Fruit fly (Drosophila melanogaster): Measurements from ENCODE around the gene Ho.
A peak's percentile ranks its signal among the peaks of the same experiment; 100 is the strongest.

The Ho gene

DNA sequence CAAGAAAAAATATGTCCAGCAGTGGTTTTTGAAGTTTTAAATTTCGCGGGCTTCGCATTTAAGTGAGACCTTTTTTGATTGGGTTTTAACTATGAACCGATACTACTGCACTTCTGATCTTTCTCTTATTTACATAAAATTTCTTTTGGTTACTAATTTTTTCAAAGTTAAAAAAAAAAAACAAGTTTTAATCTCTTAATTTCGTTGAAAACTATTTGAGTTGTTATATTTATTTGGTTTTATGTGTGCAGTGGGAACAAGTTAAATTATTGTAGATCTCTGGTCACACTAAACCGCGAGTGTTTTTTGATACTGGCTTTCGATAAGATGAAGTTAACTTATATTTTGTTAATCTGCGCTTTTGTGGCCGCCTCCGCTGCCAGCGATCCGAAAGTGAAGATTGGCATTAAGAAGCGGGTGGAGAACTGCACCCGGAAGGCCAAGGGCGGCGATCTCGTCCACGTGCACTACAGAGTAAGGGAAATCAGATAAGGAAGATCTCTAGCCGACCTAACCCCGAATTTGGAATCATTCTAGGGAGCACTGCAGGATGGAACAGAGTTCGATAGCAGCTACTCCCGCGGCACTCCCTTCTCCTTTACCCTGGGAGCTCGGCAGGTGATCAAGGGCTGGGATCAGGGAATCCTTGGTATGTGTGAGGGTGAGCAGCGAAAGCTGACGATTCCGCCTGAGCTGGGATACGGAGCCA, 5.4 kb upstream of the Ho start, which contains the start of gene CG14715 (continued):
- TF ChIP-seq CG7372 (GFP tag; IDR thresholded peaks at IDR 0.05) (no peak), CG11504 (tag; optimal IDR thresholded peaks at IDR 0.05) (peak; percentile 74), scrt (GFP tag; optimal IDR thresholded peaks at IDR 0.05) (no peak), CG2889 (GFP tag; IDR thresholded peaks at IDR 0.05) (no peak), CG12155 (GFP tag; optimal IDR thresholded peaks at IDR 0.05) (peak; percentile 42), dysf (GFP tag; IDR thresholded peaks at IDR 0.05) (peak; percentile 48; the same call in 2 of the 3 replicates), insv (GFP tag; optimal IDR thresholded peaks at IDR 0.05) (no peak), br (optimal IDR thresholded peaks at IDR 0.05) (no peak), CG18599 (GFP tag; optimal IDR thresholded peaks at IDR 0.05) (no peak), Ada2b (GFP tag; IDR thresholded peaks at IDR 0.05) (no peak), CG31224 (GFP tag; IDR thresholded peaks at IDR 0.05) (no peak), CG7963 (GFP tag; IDR thresholded peaks at IDR 0.05; ENCODE audit: partially characterized antibody) (no peak), tx (GFP tag; optimal IDR thresholded peaks at IDR 0.05) (peak; percentile 19), seq (GFP tag; IDR thresholded peaks at IDR 0.05) (no peak), CG10267 (tag; optimal IDR thresholded peaks at IDR 0.05) (peak; percentile 70), CG18764 (GFP tag; optimal IDR thresholded peaks at IDR 0.05) (peak; percentile 8), CG8388 (GFP tag; optimal IDR thresholded peaks at IDR 0.05) (peak; percentile 34), wor (GFP tag; IDR thresholded peaks at IDR 0.05) (no peak), CG34422 (GFP tag; IDR thresholded peaks at IDR 0.05) (no peak), sqz (GFP tag; optimal IDR thresholded peaks at IDR 0.05) (no peak), Nf-YC (tag; optimal IDR thresholded peaks at IDR 0.05) (peak; percentile 46), vfl (GFP tag; optimal IDR thresholded peaks at IDR 0.05) (no peak), Bgb (GFP tag; IDR thresholded peaks at IDR 0.05; ENCODE audit: partially characterized antibody) (0 out of 2 replicates have a peak, but pooled peaks have one; percentile 28), CG12659 (GFP tag; optimal IDR thresholded peaks at IDR 0.05) (peak; percentile 57), CG4820 (GFP tag; optimal IDR thresholded peaks at IDR 0.05) (peak; percentile 19), z (GFP tag; IDR thresholded peaks at IDR 0.05) (no peak), B-H2 (GFP tag; optimal IDR thresholded peaks at IDR 0.05) (no peak), Stat92E (GFP tag; optimal IDR thresholded peaks at IDR 0.05) (no peak), btn (GFP tag; optimal IDR thresholded peaks at IDR 0.05) (no peak), p53 (GFP tag; optimal IDR thresholded peaks at IDR 0.05) (no peak), dmrt99B (tag; optimal IDR thresholded peaks at IDR 0.05) (peak; percentile 5), chinmo (GFP tag; IDR thresholded peaks at IDR 0.05; ENCODE audit: partially characterized antibody) (no peak), vvl (GFP tag; IDR thresholded peaks at IDR 0.05) (peak; percentile 70), CG11696 (GFP tag; IDR thresholded peaks at IDR 0.05) (no peak), toy (GFP tag; IDR thresholded peaks at IDR 0.05) (no peak), so (GFP tag; IDR thresholded peaks at IDR 0.05) (no peak), CG3726 (GFP tag; IDR thresholded peaks at IDR 0.05) (no peak), rib (GFP tag; IDR thresholded peaks at IDR 0.05) (no peak), CG33557 (GFP tag; optimal IDR thresholded peaks at IDR 0.05) (no peak), CG8765 (GFP tag; IDR thresholded peaks at IDR 0.05) (no peak), CG31388 (GFP tag; optimal IDR thresholded peaks at IDR 0.05) (no peak), odd (GFP tag; optimal IDR thresholded peaks at IDR 0.05) (no peak), dm (GFP tag; optimal IDR thresholded peaks at IDR 0.05) (peak; percentile 62), slou (GFP tag; optimal IDR thresholded peaks at IDR 0.05) (no peak), CG8089 (GFP tag; optimal IDR thresholded peaks at IDR 0.05) (no peak), CG30403 (GFP tag; optimal IDR thresholded peaks at IDR 0.05) (peak; percentile 72), psq (GFP tag; optimal IDR thresholded peaks at IDR 0.05) (no peak), ATbp (GFP tag; optimal IDR thresholded peaks at IDR 0.05) (no peak), CG11398 (GFP tag; optimal IDR thresholded peaks at IDR 0.05) (no peak), lbe (GFP tag; optimal IDR thresholded peaks at IDR 0.05) (no peak), GATAe (GFP tag; conservative IDR thresholded peaks at IDR 0.05) (peak; percentile 52; the same call in 1 of the 2 replicates)
